Fruit fly (Drosophila melanogaster) whole organism: ENCODE data around the gene CG14185.

Source experiments
- CG8478 ChIP-seq: fragments of >200 bp; optimal IDR thresholded peaks from 2 replicates; lab custom pipeline; 2018; ENCODE audit warnings: inconsistent platforms
- Dll ChIP-seq: fragments of >200 bp; optimal IDR thresholded peaks from 2 replicates; lab custom pipeline; 2017
- EcR ChIP-seq, 2 experiments: fragments of >200 bp; optimal IDR thresholded peaks; 2 replicates each; lab custom pipeline; 2017; ENCODE audit warnings: missing biosample characterization in 2 of 2, missing genetic modification characterization in 2 of 2, missing genetic modification reagents in 2 of 2
- pan ChIP-seq: fragments of >200 bp; optimal IDR thresholded peaks from 2 replicates; lab custom pipeline; 2017
- psq ChIP-seq: fragments of >200 bp; optimal IDR thresholded peaks from 2 replicates; lab custom pipeline; 2017
- usp ChIP-seq: fragments of >200 bp; optimal IDR thresholded peaks from 2 replicates; lab custom pipeline; 2017; ENCODE audit warnings: missing biosample characterization, missing genetic modification characterization, mixed read lengths

The CG14185 gene

DNA sequence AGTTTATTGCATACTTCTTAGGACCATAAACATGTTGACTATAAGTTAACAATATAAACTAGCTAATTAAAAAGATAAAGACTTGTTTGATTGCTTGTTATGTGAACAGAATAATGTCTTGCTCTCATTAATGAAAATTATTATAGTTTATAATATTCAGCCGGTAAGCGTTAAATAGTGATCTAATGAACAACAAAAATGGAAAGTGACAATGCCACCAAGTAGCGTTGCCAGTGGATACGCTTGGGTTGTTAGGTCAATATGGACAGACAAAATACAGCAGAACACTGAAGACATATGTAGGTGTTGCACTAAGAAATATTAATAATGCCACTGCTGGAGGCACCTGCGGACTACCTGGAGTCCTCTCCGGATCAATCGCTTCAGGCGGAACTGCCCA lies at the start of gene CG14185:
Gene CG14185 (plus strand): TSS at position 301 of the 400 bp plus-strand sequence.
- TF ChIP-seq EcR (GFP tag; optimal IDR thresholded peaks at IDR 0.05; lab: Kevin White, UChicago) = no peak
- no peak for TF ChIP-seq CG8478 (lab: Kevin White, UChicago)
- no peak for TF ChIP-seq usp (GFP tag; lab: Kevin White, UChicago)
- no peak for TF ChIP-seq pan (lab: Kevin White, UChicago)
- no peak for TF ChIP-seq psq (lab: Kevin White, UChicago)
- TF ChIP-seq Dll = no peak

- TF ChIP-seq pan (lab: Kevin White, UChicago) (no peak), usp (GFP tag; lab: Kevin White, UChicago) (no peak), EcR (GFP tag; optimal IDR thresholded peaks at IDR 0.05; lab: Kevin White, UChicago) (no peak), CG8478 (lab: Kevin White, UChicago) (no peak), psq (lab: Kevin White, UChicago) (no peak), Dll (no peak)
Measured at dm6 chr3L:20062546-20062945, 43.3 kb upstream of the CG14185 start.

dm6 chr3L:20085035-20085434 lies 20.9 kb upstream of the CG14185 start:
- TF ChIP-seq CG8478 (lab: Kevin White, UChicago) = no peak
- TF ChIP-seq EcR (GFP tag; optimal IDR thresholded peaks at IDR 0.05; lab: Kevin White, UChicago) = no peak
- no peak for TF ChIP-seq Dll
- TF ChIP-seq psq (lab: Kevin White, UChicago) = no peak
- no peak for TF ChIP-seq pan (lab: Kevin White, UChicago)
- TF ChIP-seq usp (GFP tag; lab: Kevin White, UChicago) = no peak

DNA sequence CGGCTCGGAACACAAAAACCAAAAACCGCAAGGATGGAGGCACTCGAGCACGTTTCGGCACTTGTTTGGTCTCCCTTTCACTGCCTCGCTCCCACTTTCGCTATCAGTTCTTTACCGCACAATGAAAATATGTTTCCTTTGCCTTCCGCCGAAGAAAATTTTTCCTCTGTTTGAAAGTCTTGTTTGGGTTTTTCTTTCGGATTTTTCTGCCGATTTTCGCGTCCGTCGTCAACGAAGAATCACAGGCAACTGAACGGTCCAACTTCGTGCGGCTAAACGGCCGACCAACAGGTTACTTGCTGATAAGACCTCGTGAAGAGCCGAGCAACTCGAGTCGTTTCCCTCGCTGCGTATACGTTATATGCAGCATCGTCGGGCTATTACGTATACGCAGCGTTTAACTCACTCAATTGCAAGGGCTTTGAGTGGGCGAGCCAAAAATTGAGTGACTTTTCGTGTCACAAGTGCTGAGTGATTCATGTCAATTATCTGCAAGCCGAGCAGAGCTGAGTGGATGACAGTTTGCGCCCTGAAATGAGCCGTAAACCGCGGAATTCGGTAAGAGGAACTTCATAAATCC lies 17.0 kb upstream of the CG14185 start, which contains the start of gene sNPF-R:
Gene sNPF-R (minus strand): TSS at position 253 of the 580 bp plus-strand sequence.
- no peak for TF ChIP-seq Dll
- TF ChIP-seq pan (lab: Kevin White, UChicago) = no peak
- no peak for TF ChIP-seq usp (GFP tag; lab: Kevin White, UChicago)
- TF ChIP-seq CG8478 (lab: Kevin White, UChicago) = no peak
- no peak for TF ChIP-seq EcR (GFP tag; optimal IDR thresholded peaks at IDR 0.05; lab: Kevin White, UChicago)
- TF ChIP-seq psq (lab: Kevin White, UChicago) = no peak

- TF ChIP-seq pan (lab: Kevin White, UChicago) = no peak
- no peak for TF ChIP-seq psq (lab: Kevin White, UChicago)
- TF ChIP-seq CG8478 (lab: Kevin White, UChicago) = no peak
- TF ChIP-seq usp (GFP tag; lab: Kevin White, UChicago) = no peak
- TF ChIP-seq Dll = no peak
Measured at dm6 chr3L:20097312-20097711, 8.6 kb upstream of the CG14185 start.

- no peak for TF ChIP-seq CG8478 (lab: Kevin White, UChicago)
- TF ChIP-seq Dll = no peak
- TF ChIP-seq EcR (GFP tag; optimal IDR thresholded peaks at IDR 0.05; lab: Kevin White, UChicago) = no peak
- no peak for TF ChIP-seq usp (GFP tag; lab: Kevin White, UChicago)
- TF ChIP-seq psq (lab: Kevin White, UChicago) = no peak
- TF ChIP-seq pan (lab: Kevin White, UChicago) = no peak
Measured at dm6 chr3L:20103777-20104542, 1.9 kb upstream of the CG14185 start, which contains the start of gene CG14186. Gene CG14186 (minus strand): TSS chr3L:20103827.

DNA sequence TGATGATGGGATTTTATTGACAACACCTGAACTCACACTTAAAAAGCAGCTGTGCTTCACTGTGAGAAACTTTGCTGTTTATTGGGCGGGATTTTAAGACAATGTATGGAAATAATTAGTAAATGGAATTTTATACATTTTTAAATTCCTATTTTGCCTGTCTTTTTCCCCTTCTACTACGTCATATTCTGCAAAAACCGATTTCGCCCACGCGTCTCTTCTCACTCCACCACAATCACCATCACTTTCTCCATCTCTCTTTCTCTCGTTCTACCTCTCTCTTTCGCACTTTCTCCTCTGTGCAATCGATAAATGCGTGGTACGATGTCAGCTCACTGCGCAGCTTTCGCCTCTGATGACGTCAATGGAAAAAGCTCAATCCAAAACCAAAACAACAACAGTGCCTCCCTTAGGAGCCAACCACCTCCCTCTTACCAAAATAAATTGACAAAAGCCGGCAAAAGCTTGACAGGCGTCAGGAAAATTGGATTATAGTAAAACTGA lies 1.3 kb upstream of the CG14185 start:
- TF ChIP-seq psq (lab: Kevin White, UChicago) (no peak), EcR (GFP tag; optimal IDR thresholded peaks at IDR 0.05; lab: Kevin White, UChicago) (no peak), pan (lab: Kevin White, UChicago) (no peak)

DNA sequence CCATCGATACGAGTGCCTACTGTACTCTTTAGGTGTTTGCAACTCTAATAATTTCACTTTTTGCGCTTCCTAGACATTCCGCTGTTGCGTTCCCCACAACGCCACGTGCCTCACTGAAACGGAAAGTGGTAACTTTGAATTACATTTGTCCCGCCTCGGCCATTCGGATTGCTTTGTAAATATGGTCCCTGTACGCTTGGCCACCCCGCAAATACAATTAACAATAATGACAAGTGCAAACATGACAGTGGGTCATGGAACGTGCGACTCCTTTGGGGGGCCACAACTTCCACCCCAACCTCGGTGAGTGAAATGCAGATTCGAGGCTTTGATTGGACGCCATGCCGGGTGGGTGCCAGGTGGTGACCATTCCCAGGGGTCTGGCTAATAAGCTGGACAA lies 5.5 kb downstream of the CG14185 start, which contains the start of gene Ir76b:
Gene Ir76b (minus strand): TSS at position 101 of the 400 bp plus-strand sequence.
- TF ChIP-seq EcR (GFP tag; optimal IDR thresholded peaks at IDR 0.05; lab: Kevin White, UChicago) = no peak

DNA sequence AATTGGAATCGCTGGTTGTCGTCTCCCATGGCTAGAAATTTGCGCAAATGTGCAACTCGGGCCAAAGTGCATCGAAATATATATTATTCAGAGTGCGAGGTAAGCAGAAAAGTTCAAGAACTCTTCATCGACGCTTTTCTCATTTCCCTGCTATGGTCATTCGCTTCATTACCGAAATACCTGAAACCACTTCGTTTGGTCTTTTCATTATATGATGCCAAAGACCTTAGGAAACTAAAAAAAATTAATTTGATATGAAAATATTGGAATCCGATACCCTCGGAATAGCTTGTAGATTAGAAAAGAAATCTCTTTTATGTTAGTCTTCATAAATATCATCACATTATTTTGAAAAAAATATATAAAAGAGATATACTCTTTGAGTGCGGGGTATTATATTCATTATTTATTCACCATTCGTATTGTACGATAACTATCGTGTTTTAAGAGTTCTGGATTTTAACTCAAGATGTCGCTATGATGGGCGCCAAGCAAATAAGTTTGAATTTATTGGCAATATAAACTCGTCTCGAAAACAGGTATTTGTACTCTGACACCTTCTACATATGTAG lies 7.0 kb downstream of the CG14185 start, which contains the start of gene CG14187:
Gene CG14187 (minus strand): TSS at position 51 of the 572 bp plus-strand sequence.
- no peak for TF ChIP-seq EcR (GFP tag; optimal IDR thresholded peaks at IDR 0.05; lab: Kevin White, UChicago)
- no peak for TF ChIP-seq psq (lab: Kevin White, UChicago)
- TF ChIP-seq CG8478 (lab: Kevin White, UChicago) = no peak
- no peak for TF ChIP-seq pan (lab: Kevin White, UChicago)
- TF ChIP-seq usp (GFP tag; lab: Kevin White, UChicago) = no peak
- no peak for TF ChIP-seq Dll

- TF ChIP-seq psq (lab: Kevin White, UChicago) = no peak
- TF ChIP-seq usp (GFP tag; lab: Kevin White, UChicago) = no peak
- TF ChIP-seq pan (lab: Kevin White, UChicago) = no peak
- TF ChIP-seq Dll = no peak
- no peak for TF ChIP-seq CG8478 (lab: Kevin White, UChicago)
- TF ChIP-seq EcR (GFP tag; optimal IDR thresholded peaks at IDR 0.05; lab: Kevin White, UChicago) = no peak
Measured at dm6 chr3L:20123038-20123437, 17.1 kb downstream of the CG14185 start.

DNA sequence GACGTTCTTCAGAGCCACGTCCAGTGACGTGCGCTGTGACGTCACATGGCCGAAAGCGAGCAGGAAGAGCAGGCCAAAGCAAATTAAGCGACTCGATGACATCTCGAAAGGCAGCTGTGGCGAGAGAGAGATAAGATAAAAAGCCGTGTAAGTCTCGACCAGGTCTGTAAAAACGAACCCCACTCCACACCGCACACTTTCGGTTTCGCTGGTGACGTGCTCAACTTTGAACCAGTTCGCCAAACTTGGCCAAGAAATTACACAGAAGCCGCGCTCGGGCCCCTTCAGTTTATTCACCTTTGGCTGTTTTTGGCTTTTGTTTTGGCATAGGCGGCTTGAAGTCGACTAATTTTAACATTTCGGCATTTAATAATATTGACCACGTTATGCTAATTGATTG lies 20.2 kb downstream of the CG14185 start:
- no peak for TF ChIP-seq psq (lab: Kevin White, UChicago)
- TF ChIP-seq Dll = no peak
- no peak for TF ChIP-seq CG8478 (lab: Kevin White, UChicago)
- no peak for TF ChIP-seq usp (GFP tag; lab: Kevin White, UChicago)
- TF ChIP-seq EcR (GFP tag; optimal IDR thresholded peaks at IDR 0.05; lab: Kevin White, UChicago) = no peak
- TF ChIP-seq pan (lab: Kevin White, UChicago) = no peak
